Fruit fly (Drosophila melanogaster) whole organism, embryonic: ENCODE measurements around the gene Nab2.

Source experiments
- ATbp ChIP-seq: fragments of 200-800 bp; sonication (Bioruptor generic); optimal IDR thresholded peaks from 2 replicates; lab custom pipeline; 2017; ENCODE audit warnings: missing biosample characterization, mild to moderate bottlenecking, missing genetic modification characterization, missing genetic modification reagents
- Atf3 ChIP-seq: fragments of 200-800 bp; sonication (Bioruptor generic); optimal IDR thresholded peaks from 3 replicates; lab custom pipeline; 2016; ENCODE audit warnings: missing biosample characterization, missing genetic modification characterization
- Awh ChIP-seq: fragments of 200-800 bp; sonication (Bioruptor generic); IDR thresholded peaks from 2 replicates; pipeline ENCODE4, ENCODE4 v1.3.6; 2022; ENCODE audit warnings: missing biosample characterization, missing genetic modification characterization
- C15 ChIP-seq: fragments of 200-800 bp; sonication (Bioruptor generic); IDR thresholded peaks from 3 replicates; pipeline ENCODE4 v1.3.6; 2022; ENCODE audit warnings: missing biosample characterization, missing genetic modification characterization
- CG10366 ChIP-seq: fragments of 200-800 bp; sonication (Bioruptor generic); IDR thresholded peaks from 2 replicates; pipeline ENCODE4 v1.3.6; 2022; ENCODE audit warnings: missing biosample characterization, missing genetic modification characterization
- CG11247 ChIP-seq: fragments of 200-800 bp; sonication (Bioruptor generic); IDR thresholded peaks from 2 replicates; pipeline ENCODE4 v1.3.6; 2022; ENCODE audit warnings: missing biosample characterization, missing genetic modification characterization
- CG12299 ChIP-seq: fragments of 200-800 bp; sonication (Bioruptor generic); optimal IDR thresholded peaks from 2 replicates; lab custom pipeline; 2018; ENCODE audit warnings: missing biosample characterization, mild to moderate bottlenecking, missing genetic modification characterization
- CG13296 ChIP-seq: fragments of 200-800 bp; sonication (Bioruptor generic); optimal IDR thresholded peaks from 3 replicates; lab custom pipeline; 2018; ENCODE audit warnings: missing biosample characterization, mild to moderate bottlenecking, missing genetic modification characterization
- CG14965 ChIP-seq: fragments of 200-800 bp; sonication (Bioruptor generic); optimal IDR thresholded peaks from 2 replicates; lab custom pipeline; 2016; ENCODE audit warnings: missing biosample characterization, missing genetic modification characterization, borderline replicate concordance
- CG17568 ChIP-seq: fragments of 200-800 bp; sonication (Bioruptor generic); optimal IDR thresholded peaks from 2 replicates; lab custom pipeline; 2018; ENCODE audit warnings: missing biosample characterization, mild to moderate bottlenecking, missing genetic modification characterization, moderate library complexity
- CG18262 ChIP-seq: fragments of 200-800 bp; optimal IDR thresholded peaks from 3 replicates; lab custom pipeline; 2019; ENCODE audit warnings: missing biosample characterization, mild to moderate bottlenecking, missing genetic modification characterization, moderate library complexity
- CG34224 ChIP-seq: fragments of 200-800 bp; sonication (Bioruptor generic); IDR thresholded peaks from 3 replicates; pipeline ENCODE4 v1.3.6; 2022; ENCODE audit warnings: missing biosample characterization, missing genetic modification characterization; ENCODE audit not compliant: partially characterized antibody
- CG4282 ChIP-seq: fragments of 200-800 bp; sonication (Bioruptor generic); optimal IDR thresholded peaks from 2 replicates; lab custom pipeline; 2016; ENCODE audit warnings: missing biosample characterization, missing genetic modification characterization
- CG6689 ChIP-seq: fragments of 200-800 bp; sonication (Bioruptor generic); IDR thresholded peaks from 2 replicates; pipeline ENCODE4 v1.3.6; 2022; ENCODE audit warnings: missing biosample characterization, missing genetic modification characterization
- CG6813 ChIP-seq: fragments of 200-800 bp; sonication (Bioruptor generic); optimal IDR thresholded peaks from 2 replicates; lab custom pipeline; 2017; ENCODE audit warnings: missing biosample characterization, missing genetic modification characterization, mild to moderate bottlenecking, moderate library complexity, missing genetic modification reagents
- D ChIP-seq, 2 experiments: fragments of 200-800 bp in 1 of 2; fragments of >200 bp in 1 of 2; sonication (Bioruptor generic) in 1 of 2; optimal IDR thresholded peaks; 2 replicates in 1 of 2; 3 replicates in 1 of 2; lab custom pipeline; 2017; ENCODE audit warnings: mild to moderate bottlenecking in 1 of 2, missing biosample characterization in 1 of 2, missing genetic modification characterization in 1 of 2, missing genetic modification reagents in 1 of 2
- Drgx ChIP-seq: fragments of 200-800 bp; sonication (Bioruptor generic); IDR thresholded peaks from 2 replicates; pipeline ENCODE4 v1.3.6; 2022; ENCODE audit warnings: missing biosample characterization, missing genetic modification characterization
- Fer3 ChIP-seq: fragments of 200-800 bp; sonication (Bioruptor generic); optimal IDR thresholded peaks from 2 replicates; lab custom pipeline; 2018; ENCODE audit warnings: missing biosample characterization, mild to moderate bottlenecking, missing genetic modification characterization, moderate library complexity
- H2.0 ChIP-seq: fragments of 200-800 bp; sonication (Bioruptor generic); IDR thresholded peaks from 2 replicates; pipeline ENCODE4 v1.3.6; 2022; ENCODE audit warnings: missing biosample characterization, missing genetic modification characterization
- HmgD ChIP-seq: fragments of 200-800 bp; sonication (Bioruptor generic); optimal IDR thresholded peaks from 3 replicates; lab custom pipeline; 2016; ENCODE audit warnings: missing biosample characterization, missing genetic modification characterization
- Hr51 ChIP-seq, 2 experiments: fragments of 200-800 bp; sonication (Bioruptor generic); optimal IDR thresholded peaks; 2 replicates in 1 of 2; 3 replicates in 1 of 2; lab custom pipeline; 2016 to 2018; ENCODE audit warnings: missing biosample characterization in 2 of 2, missing genetic modification characterization in 2 of 2, mild to moderate bottlenecking in 1 of 2, moderate library complexity in 1 of 2
- NC2α ChIP-seq: fragments of 200-800 bp; sonication (Bioruptor generic); optimal IDR thresholded peaks from 2 replicates; lab custom pipeline; 2016; ENCODE audit warnings: missing biosample characterization, missing genetic modification characterization
- NFAT ChIP-seq: fragments of 200-800 bp; sonication (Bioruptor generic); IDR thresholded peaks from 2 replicates; pipeline ENCODE4 v1.3.6; 2022; ENCODE audit warnings: missing biosample characterization, missing genetic modification characterization
- NK7.1 ChIP-seq: fragments of 200-800 bp; sonication (Bioruptor generic); optimal IDR thresholded peaks from 3 replicates; lab custom pipeline; 2016; ENCODE audit warnings: missing biosample characterization, missing genetic modification characterization
- Optix ChIP-seq: fragments of 200-800 bp; sonication (Bioruptor generic); IDR thresholded peaks from 3 replicates; pipeline ENCODE4 v1.3.6; 2022; ENCODE audit warnings: missing biosample characterization, missing genetic modification characterization
- Ravus ChIP-seq: fragments of 200-800 bp; sonication (Bioruptor generic); IDR thresholded peaks from 2 replicates; pipeline ENCODE4 v1.3.6; 2022; ENCODE audit warnings: missing biosample characterization, missing genetic modification characterization
- Spps ChIP-seq: fragments of 200-800 bp; sonication (Bioruptor generic); optimal IDR thresholded peaks from 2 replicates; lab custom pipeline; 2018; ENCODE audit warnings: missing biosample characterization, mild to moderate bottlenecking, missing genetic modification characterization
- Sry-δ ChIP-seq: fragments of 200-800 bp; sonication (Bioruptor generic); optimal IDR thresholded peaks from 2 replicates; lab custom pipeline; 2016; ENCODE audit warnings: missing biosample characterization, missing genetic modification characterization
- amos ChIP-seq: fragments of 200-800 bp; sonication (Bioruptor generic); IDR thresholded peaks from 2 replicates; pipeline ENCODE4 v1.3.6; 2022; ENCODE audit warnings: missing biosample characterization, missing genetic modification characterization; ENCODE audit not compliant: partially characterized antibody
- bbx ChIP-seq: fragments of 200-800 bp; sonication (Bioruptor generic); IDR thresholded peaks from 2 replicates; pipeline ENCODE4 v1.3.6; 2022; ENCODE audit warnings: missing biosample characterization, missing genetic modification characterization; ENCODE audit not compliant: partially characterized antibody
- bowl ChIP-seq: fragments of 200-800 bp; sonication (Bioruptor generic); IDR thresholded peaks from 2 replicates; pipeline ENCODE4 v1.3.6; 2022; ENCODE audit warnings: missing biosample characterization, missing genetic modification characterization
- cg ChIP-seq: fragments of 200-800 bp; sonication (Bioruptor generic); optimal IDR thresholded peaks from 3 replicates; lab custom pipeline; 2019; ENCODE audit warnings: missing biosample characterization, mild to moderate bottlenecking, missing genetic modification characterization, moderate library complexity
- exex ChIP-seq: fragments of 200-800 bp; sonication (Bioruptor generic); optimal IDR thresholded peaks from 4 replicates; lab custom pipeline; 2018; ENCODE audit warnings: missing biosample characterization, mild to moderate bottlenecking, missing genetic modification characterization, moderate library complexity
- fd64A ChIP-seq: fragments of 200-800 bp; sonication (Bioruptor generic); optimal IDR thresholded peaks from 3 replicates; lab custom pipeline; 2018; ENCODE audit warnings: missing biosample characterization, mild to moderate bottlenecking, missing genetic modification characterization
- grau ChIP-seq: fragments of 200-800 bp; optimal IDR thresholded peaks from 3 replicates; lab custom pipeline; 2019; ENCODE audit warnings: missing biosample characterization, mild to moderate bottlenecking, missing genetic modification characterization, moderate library complexity
- gro ChIP-seq: fragments of 200-800 bp; sonication (Bioruptor generic); optimal IDR thresholded peaks from 2 replicates; lab custom pipeline; 2016; ENCODE audit warnings: missing biosample characterization, missing genetic modification characterization
- gsb-n ChIP-seq: fragments of 200-800 bp; sonication (Bioruptor generic); optimal IDR thresholded peaks from 3 replicates; lab custom pipeline; 2018; ENCODE audit warnings: missing biosample characterization, mild to moderate bottlenecking, missing genetic modification characterization
- jigr1 ChIP-seq: fragments of 200-800 bp; sonication (Bioruptor generic); IDR thresholded peaks from 3 replicates; pipeline ENCODE4 v1.3.6; 2022; ENCODE audit warnings: missing biosample characterization, missing genetic modification characterization
- klu ChIP-seq: fragments of 200-800 bp; sonication (Bioruptor generic); IDR thresholded peaks from 2 replicates; pipeline ENCODE4 v1.3.6; 2022; ENCODE audit warnings: missing biosample characterization, missing genetic modification characterization
- maf-S ChIP-seq: fragments of 200-800 bp; sonication (Bioruptor generic); optimal IDR thresholded peaks from 2 replicates; lab custom pipeline; 2016; ENCODE audit warnings: missing biosample characterization, missing genetic modification characterization
- nerfin-2 ChIP-seq: fragments of 200-800 bp; sonication (Bioruptor generic); IDR thresholded peaks from 2 replicates; pipeline ENCODE4 v1.3.6; 2022; ENCODE audit warnings: missing biosample characterization, missing genetic modification characterization; ENCODE audit not compliant: partially characterized antibody
- oc ChIP-seq: fragments of 200-800 bp; sonication (Bioruptor generic); optimal IDR thresholded peaks from 2 replicates; lab custom pipeline; 2018; ENCODE audit warnings: missing biosample characterization, mild to moderate bottlenecking, missing genetic modification characterization, moderate library complexity
- org-1 ChIP-seq: fragments of 200-800 bp; sonication (Bioruptor generic); optimal IDR thresholded peaks from 2 replicates; lab custom pipeline; 2017; ENCODE audit warnings: missing biosample characterization, missing genetic modification characterization
- peb ChIP-seq: fragments of 200-800 bp; sonication (Bioruptor generic); IDR thresholded peaks from 2 replicates; pipeline ENCODE4 v1.3.6; 2022; ENCODE audit warnings: missing biosample characterization, missing genetic modification characterization
- pros ChIP-seq: fragments of 200-800 bp; sonication (Bioruptor generic); optimal IDR thresholded peaks from 3 replicates; lab custom pipeline; 2019; ENCODE audit warnings: missing biosample characterization, mild to moderate bottlenecking, missing genetic modification characterization, moderate library complexity
- sens-2 ChIP-seq: fragments of 200-800 bp; sonication (Bioruptor generic); IDR thresholded peaks from 2 replicates; pipeline ENCODE4 v1.3.6; 2022; ENCODE audit warnings: missing biosample characterization, missing genetic modification characterization
- sim ChIP-seq: fragments of 200-800 bp; sonication (Bioruptor generic); IDR thresholded peaks from 2 replicates; pipeline ENCODE4 v1.3.6; 2022; ENCODE audit warnings: missing biosample characterization, missing genetic modification characterization
- sqz ChIP-seq: fragments of 200-800 bp; sonication (Bioruptor generic); optimal IDR thresholded peaks from 3 replicates; lab custom pipeline; 2018; ENCODE audit warnings: missing biosample characterization, mild to moderate bottlenecking, missing genetic modification characterization

Gene Nab2

DNA sequence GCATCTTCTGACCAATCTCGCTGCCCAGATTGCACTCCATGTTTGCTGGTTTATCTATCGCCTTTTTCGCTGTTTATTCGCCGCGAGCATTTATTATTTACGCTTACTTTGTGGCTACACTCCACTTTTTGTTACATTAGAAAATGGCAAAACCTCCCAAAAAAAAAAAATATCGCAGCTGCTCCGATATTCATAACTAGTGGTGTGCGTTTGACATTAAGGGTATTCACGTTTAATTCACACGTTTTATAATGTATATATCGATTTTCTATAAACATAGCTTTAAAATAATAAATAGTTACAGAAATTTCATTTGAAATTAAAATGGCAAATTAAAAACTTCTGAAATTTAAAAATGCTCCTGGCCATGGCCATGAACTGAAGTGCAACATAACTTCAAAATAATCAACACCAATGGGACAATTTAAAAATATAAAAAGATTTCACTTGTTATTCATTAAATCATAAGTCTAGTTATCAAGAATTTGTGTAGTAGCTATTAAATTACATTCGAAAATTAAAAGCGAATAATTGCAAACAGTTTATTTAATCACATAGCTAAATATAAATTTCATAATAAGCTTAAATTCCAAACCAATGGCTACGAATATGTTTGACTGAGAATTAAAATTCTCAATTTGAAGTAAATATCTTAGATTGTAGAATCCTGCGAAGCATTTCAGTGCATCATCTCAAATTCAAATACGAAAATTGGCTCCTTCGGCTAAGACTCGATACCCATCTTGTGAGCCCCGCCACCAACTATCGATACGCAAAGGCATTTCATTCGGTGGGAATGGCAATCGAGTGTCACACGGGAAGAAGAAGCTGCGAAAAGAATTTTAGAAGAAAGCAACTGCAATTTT lies at the start of gene Nab2, which contains the start of gene BRWD3 (continued):
- TF ChIP-seq maf-S (GFP tag; lab: Kevin White, UChicago) (no peak), Awh (no peak), CG11247 (GFP tag; lab: Robert Waterston, UW) (peak; percentile 34; the same call in 1 of the 2 replicates), sens-2 (GFP tag; lab: Robert Waterston, UW) (peak; percentile 20; the same call in 1 of the 2 replicates), bowl (GFP tag; lab: Robert Waterston, UW) (no peak), CG12299 (no peak), klu (GFP tag; lab: Robert Waterston, UW) (no peak), bbx (peak; percentile 75), CG6813 (GFP tag; lab: Kevin White, UChicago) (no peak), Optix (GFP tag; lab: Robert Waterston, UW) (no peak), amos (GFP tag; lab: Robert Waterston, UW) (peak; percentile 83), gro (no peak), sim (no peak), Fer3 (tag; lab: Kevin White, UChicago) (no peak), CG14965 (GFP tag; lab: Kevin White, UChicago) (no peak), CG13296 (GFP tag; lab: Kevin White, UChicago) (no peak), nerfin-2 (GFP tag; lab: Robert Waterston, UW) (peak; percentile 48), Sry-δ (GFP tag; lab: Kevin White, UChicago) (peak; percentile 78), CG4282 (GFP tag; lab: Kevin White, UChicago) (no peak), CG17568 (no peak), CG10366 (GFP tag; lab: Robert Waterston, UW) (no peak), sqz (GFP tag; lab: Kevin White, UChicago) (peak; percentile 50), NFAT (GFP tag; lab: Robert Waterston, UW) (peak; percentile 69), cg (no peak), HmgD (GFP tag; lab: Kevin White, UChicago) (peak; percentile 27), Spps (tag; lab: Kevin White, UChicago) (no peak), NC2α (GFP tag; lab: Kevin White, UChicago) (no peak), H2.0 (GFP tag; lab: Robert Waterston, UW) (0 out of 2 replicates have a peak, but pooled peaks have one; percentile 10), Atf3 (no peak), CG18262 (tag; lab: Kevin White, UChicago) (peak; percentile 7), Hr51 (GFP tag; optimal IDR thresholded peaks at IDR 0.05; lab: Kevin White, UChicago) (no peak), Ravus (no peak), jigr1 (no peak), gsb-n (tag; lab: Kevin White, UChicago) (no peak), D (optimal IDR thresholded peaks at IDR 0.05; lab: Kevin White, UChicago) (no peak), D (GFP tag; optimal IDR thresholded peaks at IDR 0.05; lab: Kevin White, UChicago) (no peak), pros (no peak), exex (tag; lab: Kevin White, UChicago) (no peak), C15 (GFP tag; lab: Robert Waterston, UW) (no peak), peb (GFP tag; lab: Robert Waterston, UW) (no peak), grau (tag; lab: Kevin White, UChicago) (no peak), Drgx (GFP tag; lab: Robert Waterston, UW) (no peak), CG34224 (GFP tag; lab: Robert Waterston, UW) (peak; percentile 26; the same call in 2 of the 3 replicates), ATbp (no peak), NK7.1 (GFP tag; lab: Kevin White, UChicago) (no peak), fd64A (GFP tag; lab: Kevin White, UChicago) (no peak), oc (tag; lab: Kevin White, UChicago) (no peak), org-1 (no peak), CG6689 (GFP tag; lab: Robert Waterston, UW) (0 out of 2 replicates have a peak, but pooled peaks have one; percentile 4)
